Fruit fly (Drosophila melanogaster): ENCODE data around the gene CG34112.

DNA sequence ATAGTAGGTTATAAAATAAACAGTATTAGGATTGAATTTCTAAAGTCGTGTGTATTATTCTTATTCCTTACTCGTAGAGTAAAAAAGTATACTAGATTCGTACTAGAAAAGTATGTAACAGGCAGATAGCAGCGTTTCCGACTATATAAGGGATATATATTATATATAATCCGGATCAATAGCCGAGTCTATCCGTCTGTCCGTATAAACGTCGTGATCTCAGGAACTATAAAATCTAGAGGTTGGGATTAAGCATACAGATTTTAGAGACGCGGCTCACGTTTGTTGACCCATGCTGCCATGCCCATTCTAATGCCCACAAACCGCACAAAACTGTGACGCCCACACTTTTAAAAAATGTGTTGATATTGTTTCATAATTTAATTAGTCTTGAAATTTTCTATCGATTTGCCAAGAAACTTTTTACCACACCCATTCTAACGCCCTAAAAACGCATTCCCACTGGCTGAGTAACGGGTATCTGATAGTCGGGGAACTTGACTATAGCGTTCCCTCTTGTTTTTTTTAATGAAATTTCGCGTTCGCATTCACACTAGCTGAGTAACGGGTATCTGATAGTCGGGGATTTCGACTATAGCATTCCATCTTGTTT lies 8.0 kb upstream of the CG34112 start, which contains the start of gene CG9853:
- TF ChIP-seq fru (GFP tag; optimal IDR thresholded peaks at IDR 0.05) (no peak), br (GFP tag; optimal IDR thresholded peaks at IDR 0.05) (no peak), h (GFP tag; optimal IDR thresholded peaks at IDR 0.05) (no peak), Jra (GFP tag; optimal IDR thresholded peaks at IDR 0.05) (no peak), lola (GFP tag; optimal IDR thresholded peaks at IDR 0.05) (no peak), Hr78 (GFP tag; optimal IDR thresholded peaks at IDR 0.05) (no peak), foxo (GFP tag; optimal IDR thresholded peaks at IDR 0.05) (no peak), ey (GFP tag; optimal IDR thresholded peaks at IDR 0.05) (no peak), dl (GFP tag; optimal IDR thresholded peaks at IDR 0.05; ENCODE audit: insufficient read depth in 1 of 2, partially characterized antibody in 2 of 2) (no peak), OdsH (GFP tag; optimal IDR thresholded peaks at IDR 0.05) (no peak), sage (GFP tag; optimal IDR thresholded peaks at IDR 0.05) (no peak), psq (GFP tag; optimal IDR thresholded peaks at IDR 0.05) (no peak), dsf (GFP tag; optimal IDR thresholded peaks at IDR 0.05; ENCODE audit: borderline replicate concordance) (no peak), CG9705 (GFP tag; optimal IDR thresholded peaks at IDR 0.05) (no peak)
